Fruit fly (Drosophila melanogaster): ENCODE data around the gene CG33284.

DNA sequence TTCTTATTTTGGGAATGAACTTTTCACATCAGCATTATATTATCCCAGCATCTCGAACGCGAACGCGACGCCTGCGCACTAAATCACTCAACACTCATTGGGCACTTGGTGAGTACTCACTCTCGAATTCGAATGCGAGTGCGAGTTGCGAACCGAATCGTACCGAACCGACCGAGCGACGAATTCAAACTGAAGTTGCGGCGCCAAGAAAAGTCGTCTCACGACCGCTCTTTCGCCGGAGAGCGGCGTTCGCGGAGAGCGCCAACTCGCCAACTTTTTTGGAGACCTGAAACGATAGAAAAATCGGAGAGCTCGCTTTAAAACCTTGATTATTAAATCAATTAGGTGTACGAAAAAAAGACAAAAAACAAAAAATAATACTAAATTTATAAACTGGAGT is 23.6 kb upstream of the CG33284 start:
- no peak for TF ChIP-seq CTCF (optimal IDR thresholded peaks at IDR 0.05)
- TF ChIP-seq CG8478 (optimal IDR thresholded peaks at IDR 0.05), result no peak

All from S2 (cell line).